Worm (Caenorhabditis elegans): ENCODE data around the gene ifbp-1.

- TF ChIP-seq elt-3 (tag; optimal IDR thresholded peaks at IDR 0.05) (no peak), mep-1 (tag; optimal IDR thresholded peaks at IDR 0.05) (no peak), nhr-237 (tag; optimal IDR thresholded peaks at IDR 0.05) (no peak)
Measured at ce11 chrV:13333386-13334180, 46.5 kb downstream of the ifbp-1 start, which contains the start of gene nhr-168.
